Fruit fly (Drosophila melanogaster): ENCODE results near the gene Cht11.

DNA sequence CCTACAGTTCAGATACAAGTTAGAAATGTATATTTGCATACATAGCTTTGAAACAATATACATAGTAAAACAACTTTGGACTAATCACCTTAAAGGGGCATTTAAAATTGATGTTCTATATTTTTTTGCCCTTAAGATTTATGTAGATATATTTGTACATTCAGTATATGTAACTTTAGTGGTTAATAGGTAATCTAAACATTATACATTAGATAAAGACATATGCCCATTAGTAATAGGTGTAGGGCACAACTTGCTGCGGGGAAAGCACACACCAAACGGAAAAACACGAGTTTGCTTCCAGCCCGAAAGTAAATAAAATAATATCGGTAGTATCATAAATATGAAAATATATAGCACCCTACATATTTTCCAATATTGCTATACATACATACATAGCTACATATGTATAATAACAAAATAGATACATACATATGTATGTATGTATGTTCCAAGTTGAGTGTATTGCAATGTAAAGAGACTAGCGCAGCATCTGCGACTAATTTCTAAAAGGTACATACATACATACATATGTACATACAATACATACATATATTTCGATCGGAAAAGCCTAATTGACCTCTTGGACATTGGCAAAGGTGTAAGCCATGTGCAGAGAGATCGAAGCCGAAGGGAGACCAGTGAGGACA lies 14.1 kb upstream of the Cht11 start, which contains the start of gene CG43736:
- TF ChIP-seq CG7101 (tag; optimal IDR thresholded peaks at IDR 0.05): peak; percentile 97
- peak; percentile 96 for TF ChIP-seq CG33017 (tag; optimal IDR thresholded peaks at IDR 0.05)
- peak; percentile 74 for TF ChIP-seq ovo (GFP tag; optimal IDR thresholded peaks at IDR 0.05)
- peak; percentile 97 for TF ChIP-seq CG12768 (GFP tag; optimal IDR thresholded peaks at IDR 0.05)
- peak; percentile 91 for TF ChIP-seq CG5204 (GFP tag; optimal IDR thresholded peaks at IDR 0.05)
- peak; percentile 96 for TF ChIP-seq CG14711 (tag; optimal IDR thresholded peaks at IDR 0.05)
- TF ChIP-seq kay (GFP tag; ENCODE audit: borderline replicate concordance): no peak
- peak; percentile 97 for TF ChIP-seq bab1 (GFP tag; optimal IDR thresholded peaks at IDR 0.05)

Measured in whole organism, adult.